Fruit fly (Drosophila melanogaster) whole organism, pupa: ENCODE results near the gene CG10598.
A peak's percentile ranks its signal among the peaks of the same experiment; 100 is the strongest.

Source experiments
- CG4496 ChIP-seq: fragments of 200-800 bp; sonication (Bioruptor generic); IDR thresholded peaks from 3 replicates; pipeline ENCODE4 v1.3.6; 2022; ENCODE audit warnings: missing biosample characterization, missing genetic modification characterization
- D1 ChIP-seq: fragments of 200-800 bp; sonication (Bioruptor generic); optimal IDR thresholded peaks from 2 replicates; lab custom pipeline; 2018; ENCODE audit warnings: missing biosample characterization, mild to moderate bottlenecking, missing genetic modification characterization, moderate library complexity
- EcR ChIP-seq: fragments of 200-800 bp; sonication (Bioruptor generic); optimal IDR thresholded peaks from 3 replicates; lab custom pipeline; 2019; ENCODE audit warnings: missing biosample characterization, missing genetic modification characterization, mild to moderate bottlenecking, moderate library complexity, missing genetic modification reagents
- fd96Ca ChIP-seq: fragments of 200-800 bp; sonication (Bioruptor generic); IDR thresholded peaks from 3 replicates; pipeline ENCODE4 v1.3.6; 2022; ENCODE audit warnings: missing biosample characterization, missing genetic modification characterization

CG10598 gene

dm6 chrX:17175558-17176189 lies 51.0 kb downstream of the CG10598 start:
- TF ChIP-seq CG4496 (peak; percentile 10; the same call in 1 of the 3 replicates), fd96Ca (no peak), EcR (GFP tag; lab: Kevin White, UChicago) (peak; percentile 45), D1 (tag; lab: Kevin White, UChicago) (peak; percentile 20)
